Fruit fly (Drosophila melanogaster): ENCODE data around the gene CG14259.

Gene CG14259

dm6 chr3R:27131408-27131807 is 37.1 kb downstream of the CG14259 start (continued):
- TF ChIP-seq pnt (GFP tag; optimal IDR thresholded peaks at IDR 0.05) (no peak), Lim3 (GFP tag; IDR thresholded peaks at IDR 0.05) (0 out of 2 replicates have a peak, but pooled peaks have one; percentile 20), CG1602 (GFP tag; optimal IDR thresholded peaks at IDR 0.05) (no peak), CG33557 (GFP tag; optimal IDR thresholded peaks at IDR 0.05) (no peak), CHES-1-like (GFP tag; optimal IDR thresholded peaks at IDR 0.05) (peak; percentile 49), Sox102F (GFP tag; optimal IDR thresholded peaks at IDR 0.05) (peak; percentile 33), Blimp-1 (GFP tag; optimal IDR thresholded peaks at IDR 0.05) (peak; percentile 1), abd-A (tag; optimal IDR thresholded peaks at IDR 0.05) (no peak), Med (GFP tag) (peak; percentile 95), CG18619 (GFP tag; optimal IDR thresholded peaks at IDR 0.05) (peak; percentile 43), sima (GFP tag; optimal IDR thresholded peaks at IDR 0.05) (no peak), CG33213 (GFP tag; optimal IDR thresholded peaks at IDR 0.05) (peak; percentile 19), CG32767 (GFP tag; IDR thresholded peaks at IDR 0.05) (0 out of 2 replicates have a peak, but pooled peaks have one; percentile 32), CG30020 (tag; optimal IDR thresholded peaks at IDR 0.05) (no peak), usp (GFP tag; optimal IDR thresholded peaks at IDR 0.05) (no peak), Hmx (GFP tag; optimal IDR thresholded peaks at IDR 0.05) (no peak), Scr (GFP tag; IDR thresholded peaks at IDR 0.05; ENCODE audit: partially characterized antibody) (no peak), pho (GFP tag; optimal IDR thresholded peaks at IDR 0.05) (peak; percentile 70), CG6654 (GFP tag; optimal IDR thresholded peaks at IDR 0.05) (no peak), nerfin-2 (GFP tag; IDR thresholded peaks at IDR 0.05; ENCODE audit: partially characterized antibody) (no peak), sc (optimal IDR thresholded peaks at IDR 0.05) (no peak), sc (GFP tag; optimal IDR thresholded peaks at IDR 0.05) (no peak), CG14710 (tag; optimal IDR thresholded peaks at IDR 0.05) (no peak), luna (GFP tag; optimal IDR thresholded peaks at IDR 0.05) (peak; percentile 70), gsb-n (tag; optimal IDR thresholded peaks at IDR 0.05) (no peak), Fer2 (tag; optimal IDR thresholded peaks at IDR 0.05) (peak; percentile 13), CG11723 (GFP tag; optimal IDR thresholded peaks at IDR 0.05) (peak; percentile 17), ttk (GFP tag; IDR thresholded peaks at IDR 0.05) (no peak), ftz-f1 (GFP tag; optimal IDR thresholded peaks at IDR 0.05) (no peak), Nf-YB (GFP tag; optimal IDR thresholded peaks at IDR 0.05) (no peak), mld (GFP tag; IDR thresholded peaks at IDR 0.05; ENCODE audit: partially characterized antibody) (no peak), eve (GFP tag; optimal IDR thresholded peaks at IDR 0.05) (no peak), maf-S (GFP tag; optimal IDR thresholded peaks at IDR 0.05) (peak; percentile 16), sens-2 (GFP tag; IDR thresholded peaks at IDR 0.05) (no peak), HLH4C (GFP tag; IDR thresholded peaks at IDR 0.05; ENCODE audit: partially characterized antibody) (no peak), lola (GFP tag; optimal IDR thresholded peaks at IDR 0.05) (no peak), Dip3 (GFP tag; optimal IDR thresholded peaks at IDR 0.05) (peak; percentile 56), ci (GFP tag; IDR thresholded peaks at IDR 0.05) (peak; percentile 58; the same call in 2 of the 3 replicates), dmrt99B (tag; optimal IDR thresholded peaks at IDR 0.05) (peak; percentile 22), ssp (GFP tag; IDR thresholded peaks at IDR 0.05) (no peak), bbx (GFP tag; IDR thresholded peaks at IDR 0.05; ENCODE audit: partially characterized antibody) (no peak), Abd-B (GFP tag; optimal IDR thresholded peaks at IDR 0.05) (no peak), Rfx (GFP tag; IDR thresholded peaks at IDR 0.05) (peak; percentile 77), stc (GFP tag; IDR thresholded peaks at IDR 0.05) (peak; percentile 25; the same call in 1 of the 2 replicates), ash1 (GFP tag; optimal IDR thresholded peaks at IDR 0.05) (peak; percentile 60), CG1603 (tag; optimal IDR thresholded peaks at IDR 0.05) (no peak), danr (GFP tag; IDR thresholded peaks at IDR 0.05) (no peak), amos (GFP tag; IDR thresholded peaks at IDR 0.05; ENCODE audit: partially characterized antibody) (no peak), so (GFP tag; IDR thresholded peaks at IDR 0.05) (peak; percentile 61; the same call in 1 of the 3 replicates), CG10147 (GFP tag; optimal IDR thresholded peaks at IDR 0.05) (peak; percentile 51), CG43689 (GFP tag; IDR thresholded peaks at IDR 0.05) (no peak)
